Worm (Caenorhabditis elegans): ENCODE results near the gene rol-3.

Gene rol-3

DNA sequence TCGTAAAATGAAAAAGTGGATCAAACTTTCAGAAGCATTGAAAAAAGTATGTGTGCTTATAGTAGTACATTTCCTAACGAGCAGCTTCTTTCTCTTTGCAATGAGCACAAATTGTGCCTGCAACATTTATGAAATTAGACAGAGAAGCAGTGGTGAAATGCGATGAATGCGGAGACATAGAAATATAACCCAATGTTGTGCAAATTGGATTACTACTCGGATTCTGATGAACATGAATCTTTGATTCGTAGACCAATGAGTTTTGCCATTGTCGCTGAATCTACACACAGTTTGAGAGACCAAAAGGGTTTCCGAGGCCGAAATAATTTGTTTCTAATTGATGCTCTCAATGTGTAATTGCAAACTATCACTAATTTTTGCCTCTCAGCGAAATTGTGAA, 15.7 kb upstream of the rol-3 start:
- TF ChIP-seq pqm-1 (tag; optimal IDR thresholded peaks at IDR 0.05) (no peak), tbx-2 (tag; optimal IDR thresholded peaks at IDR 0.05) (no peak), fos-1 (tag; optimal IDR thresholded peaks at IDR 0.05) (no peak), ztf-11 (tag; optimal IDR thresholded peaks at IDR 0.05) (no peak), ZK546.5 (tag; optimal IDR thresholded peaks at IDR 0.05) (no peak), egl-27 (tag; optimal IDR thresholded peaks at IDR 0.05) (no peak), zag-1 (tag; optimal IDR thresholded peaks at IDR 0.05) (no peak), nhr-77 (tag; optimal IDR thresholded peaks at IDR 0.05) (no peak), nfya-1 (tag; optimal IDR thresholded peaks at IDR 0.05; ENCODE audit: insufficient read depth) (no peak), nhr-76 (tag; optimal IDR thresholded peaks at IDR 0.05) (no peak), snpc-4 (tag; optimal IDR thresholded peaks at IDR 0.05) (no peak), elt-1 (tag; optimal IDR thresholded peaks at IDR 0.05) (no peak), unc-62 (GFP tag; optimal IDR thresholded peaks at IDR 0.05) (no peak)

DNA sequence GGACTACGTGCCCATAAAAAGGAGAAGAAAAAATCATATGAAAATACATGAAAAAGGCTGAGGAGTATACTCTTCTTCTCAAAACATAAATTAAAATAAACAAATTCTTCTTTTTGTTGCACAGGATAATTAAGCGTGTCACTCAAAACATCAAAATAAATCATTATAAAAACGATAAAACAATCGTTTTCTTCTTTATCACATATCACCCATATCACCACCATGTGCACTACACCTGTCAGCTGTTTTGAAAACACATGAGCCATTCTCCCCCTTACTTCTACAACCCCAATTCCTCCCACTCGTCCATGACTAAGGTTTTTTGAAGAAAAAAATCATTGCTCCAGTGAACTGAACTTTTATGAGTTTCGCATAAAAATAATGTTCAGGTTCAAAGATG, 14.3 kb upstream of the rol-3 start:
- no peak for TF ChIP-seq fos-1 (tag; optimal IDR thresholded peaks at IDR 0.05)
- peak; percentile 47 for TF ChIP-seq egl-5 (tag; optimal IDR thresholded peaks at IDR 0.05)
- no peak for TF ChIP-seq aly-2 (tag; optimal IDR thresholded peaks at IDR 0.05)
- TF ChIP-seq fkh-10 (GFP tag; optimal IDR thresholded peaks at IDR 0.05), result no peak
- no peak for TF ChIP-seq jun-1 (tag; optimal IDR thresholded peaks at IDR 0.05)
- no peak for TF ChIP-seq ZK546.5 (tag; optimal IDR thresholded peaks at IDR 0.05)
- TF ChIP-seq pha-4 (tag; optimal IDR thresholded peaks at IDR 0.05), result no peak

DNA sequence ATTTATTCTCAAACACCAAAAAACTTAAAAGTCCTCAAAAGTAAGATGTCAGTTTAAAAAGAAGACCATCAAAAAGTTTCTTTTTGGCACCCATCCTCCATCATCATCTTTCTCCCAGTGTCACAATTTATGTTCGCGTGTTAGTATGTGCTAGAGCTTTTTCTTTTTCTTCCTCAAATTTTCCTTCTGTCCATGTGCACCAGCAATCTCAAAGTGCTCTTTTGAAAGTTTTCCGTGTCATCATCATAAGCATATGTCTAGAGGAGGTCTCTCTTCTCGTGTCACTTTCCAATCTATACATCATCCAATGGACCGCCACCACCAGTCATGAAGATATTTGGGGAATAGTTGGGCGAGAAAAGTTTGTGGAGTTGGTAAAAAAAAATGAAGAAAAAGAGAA, 12.9 kb upstream of the rol-3 start:
- TF ChIP-seq mdl-1 (tag; optimal IDR thresholded peaks at IDR 0.05) (no peak), R02D3.7 (tag; optimal IDR thresholded peaks at IDR 0.05) (no peak), nhr-11 (tag; optimal IDR thresholded peaks at IDR 0.05) (no peak), ceh-28 (tag; optimal IDR thresholded peaks at IDR 0.05) (no peak), nhr-237 (tag; optimal IDR thresholded peaks at IDR 0.05) (no peak), nhr-28 (tag; optimal IDR thresholded peaks at IDR 0.05) (no peak), nhr-25 (tag; optimal IDR thresholded peaks at IDR 0.05) (no peak), pqm-1 (tag; optimal IDR thresholded peaks at IDR 0.05) (no peak), sea-2 (GFP tag; optimal IDR thresholded peaks at IDR 0.05) (no peak), egl-27 (tag; optimal IDR thresholded peaks at IDR 0.05) (no peak), unc-62 (GFP tag; optimal IDR thresholded peaks at IDR 0.05) (no peak), hmg-11 (tag; optimal IDR thresholded peaks at IDR 0.05) (no peak)

DNA sequence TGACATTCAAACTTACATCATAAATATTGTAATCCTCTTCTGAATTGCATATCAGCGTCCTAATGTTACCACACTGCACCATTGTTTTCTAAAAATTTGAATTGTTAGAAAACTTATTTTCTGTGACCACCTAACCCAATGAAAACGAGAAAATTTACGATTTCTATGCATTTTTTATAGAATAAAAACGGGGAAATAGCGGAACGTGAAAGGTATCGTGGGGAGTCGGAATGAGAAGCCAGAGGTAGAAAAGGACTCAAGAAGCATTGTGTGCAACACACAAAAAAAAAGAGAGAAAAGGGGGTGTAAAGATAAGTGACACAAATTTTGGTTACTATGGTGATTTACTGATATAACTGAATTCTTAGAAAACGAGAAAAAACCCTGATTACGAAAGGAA, 12.0 kb upstream of the rol-3 start, which contains the start of gene C16D9.6:
C16D9.6 (minus strand) TSS at position 101 of the 400 bp plus-strand sequence.
- TF ChIP-seq mml-1 (tag; optimal IDR thresholded peaks at IDR 0.05) (no peak), R02D3.7 (tag; optimal IDR thresholded peaks at IDR 0.05) (no peak), nhr-28 (tag; optimal IDR thresholded peaks at IDR 0.05) (no peak), egl-27 (tag; optimal IDR thresholded peaks at IDR 0.05) (no peak), tbx-2 (tag; optimal IDR thresholded peaks at IDR 0.05) (no peak), nhr-23 (tag; optimal IDR thresholded peaks at IDR 0.05) (no peak), eor-1 (tag; optimal IDR thresholded peaks at IDR 0.05) (no peak), ceh-16 (tag; optimal IDR thresholded peaks at IDR 0.05) (no peak), elt-1 (tag; optimal IDR thresholded peaks at IDR 0.05) (no peak), snpc-4 (tag; optimal IDR thresholded peaks at IDR 0.05) (no peak), nhr-11 (tag; optimal IDR thresholded peaks at IDR 0.05) (no peak), fos-1 (tag; optimal IDR thresholded peaks at IDR 0.05) (no peak), nhr-12 (tag; optimal IDR thresholded peaks at IDR 0.05) (no peak), pqm-1 (tag; optimal IDR thresholded peaks at IDR 0.05) (no peak), fkh-10 (GFP tag; optimal IDR thresholded peaks at IDR 0.05) (no peak)

DNA sequence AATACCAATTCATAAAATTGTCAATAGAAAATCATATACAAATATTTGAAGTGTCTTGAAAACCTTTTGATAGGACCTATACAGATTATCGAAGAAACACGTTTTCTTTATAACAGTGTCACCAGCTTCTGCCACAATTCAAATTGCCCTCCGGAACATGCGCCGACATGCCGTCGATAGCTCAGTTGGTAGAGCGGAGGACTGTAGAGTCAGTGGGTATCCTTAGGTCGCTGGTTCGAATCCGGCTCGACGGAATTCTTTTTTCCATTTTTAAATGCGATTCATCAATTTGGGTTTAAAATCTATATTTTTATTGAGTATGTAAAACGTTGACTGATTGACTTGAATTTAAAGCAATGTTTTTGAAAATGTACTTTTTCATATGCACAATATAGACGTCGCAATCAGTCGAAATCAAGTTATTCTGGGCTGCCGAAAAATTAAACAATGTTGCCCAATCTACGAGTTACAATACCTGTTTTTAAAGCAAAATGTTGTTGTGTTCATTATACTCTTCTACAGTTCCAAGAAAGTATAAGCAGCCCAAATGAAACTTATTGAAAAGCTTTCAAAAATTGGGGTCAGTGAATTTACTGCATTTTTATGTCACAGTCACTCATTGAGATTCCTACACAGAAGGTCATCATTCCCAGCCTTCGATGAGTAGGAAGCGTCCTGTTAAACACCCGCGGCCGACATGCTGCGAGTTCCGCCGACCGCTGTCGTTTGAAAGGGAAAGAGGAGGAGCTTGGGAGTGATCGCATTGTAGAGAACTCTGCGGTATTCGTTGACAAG, 9.3 kb upstream of the rol-3 start:
- no peak for TF ChIP-seq hmg-11 (tag; optimal IDR thresholded peaks at IDR 0.05)
- peak; percentile 85 for TF ChIP-seq nhr-23 (tag; optimal IDR thresholded peaks at IDR 0.05)
- no peak for TF ChIP-seq egl-5 (tag; optimal IDR thresholded peaks at IDR 0.05)
- no peak for TF ChIP-seq ZK546.5 (tag; optimal IDR thresholded peaks at IDR 0.05)
- TF ChIP-seq nhr-43 (tag; optimal IDR thresholded peaks at IDR 0.05; ENCODE audit: poor library complexity, severe bottlenecking), result peak; percentile 88
- no peak for TF ChIP-seq mdl-1 (tag; optimal IDR thresholded peaks at IDR 0.05)
- TF ChIP-seq nhr-25 (tag; optimal IDR thresholded peaks at IDR 0.05), result peak; percentile 62
- TF ChIP-seq ztf-4 (tag; optimal IDR thresholded peaks at IDR 0.05), result peak; percentile 20
- peak; percentile 53 for TF ChIP-seq lsy-12 (tag; optimal IDR thresholded peaks at IDR 0.05)
- TF ChIP-seq nhr-76 (tag; optimal IDR thresholded peaks at IDR 0.05), result no peak
- no peak for TF ChIP-seq fkh-2 (tag; optimal IDR thresholded peaks at IDR 0.05)
- TF ChIP-seq pha-4 (tag; optimal IDR thresholded peaks at IDR 0.05), result peak; percentile 20
- TF ChIP-seq unc-62 (GFP tag; optimal IDR thresholded peaks at IDR 0.05), result peak; percentile 10
- TF ChIP-seq ztf-11 (tag; optimal IDR thresholded peaks at IDR 0.05), result no peak
- no peak for TF ChIP-seq nhr-11 (tag; optimal IDR thresholded peaks at IDR 0.05)
- no peak for TF ChIP-seq nhr-12 (tag; optimal IDR thresholded peaks at IDR 0.05)
- TF ChIP-seq ceh-28 (tag; optimal IDR thresholded peaks at IDR 0.05), result peak; percentile 69
- no peak for TF ChIP-seq mml-1 (tag; optimal IDR thresholded peaks at IDR 0.05)
- no peak for TF ChIP-seq skn-1 (tag; optimal IDR thresholded peaks at IDR 0.05)
- TF ChIP-seq nfya-1 (tag; optimal IDR thresholded peaks at IDR 0.05; ENCODE audit: insufficient read depth), result peak; percentile 69
- peak; percentile 25 for TF ChIP-seq jun-1 (tag; optimal IDR thresholded peaks at IDR 0.05)
- peak in 1 of 3 experiments; percentile 68 for TF ChIP-seq elt-3 (tag; optimal IDR thresholded peaks at IDR 0.05)
- TF ChIP-seq ceh-16 (tag; optimal IDR thresholded peaks at IDR 0.05), result no peak
- no peak for TF ChIP-seq nhr-67 (tag; optimal IDR thresholded peaks at IDR 0.05)
- no peak for TF ChIP-seq sea-2 (GFP tag; optimal IDR thresholded peaks at IDR 0.05)
- TF ChIP-seq lin-39 (tag; optimal IDR thresholded peaks at IDR 0.05), result no peak
- TF ChIP-seq nhr-237 (tag; optimal IDR thresholded peaks at IDR 0.05), result no peak

Measured in whole organism, L3 larva.